Worm (Caenorhabditis elegans): ENCODE results near the gene twk-39.

twk-39 gene

ce11 chrIII:11794389-11794788 lies 1.2 kb upstream of the twk-39 start:
- TF ChIP-seq ceh-16 (tag; optimal IDR thresholded peaks at IDR 0.05) = no peak
- TF ChIP-seq aly-2 (tag; optimal IDR thresholded peaks at IDR 0.05) = no peak
- no peak for TF ChIP-seq nhr-6 (tag; optimal IDR thresholded peaks at IDR 0.05)
- no peak for TF ChIP-seq sma-9 (GFP tag; optimal IDR thresholded peaks at IDR 0.05)
- TF ChIP-seq sma-9 (tag; optimal IDR thresholded peaks at IDR 0.05) = no peak
- TF ChIP-seq sem-4 (tag; optimal IDR thresholded peaks at IDR 0.05) = peak; percentile 30

ce11 chrIII:11806695-11807094 lies 11.1 kb downstream of the twk-39 start, which contains the start of gene C18D11.7:
Gene C18D11.7, minus strand, starts transcription at chrIII:11806795.
- no peak for TF ChIP-seq Y55F3AM.14 (GFP tag; optimal IDR thresholded peaks at IDR 0.05)

- TF ChIP-seq unc-62 (GFP tag; optimal IDR thresholded peaks at IDR 0.05) = no peak
- no peak for TF ChIP-seq ztf-11 (tag; optimal IDR thresholded peaks at IDR 0.05)
- TF ChIP-seq mdl-1 (tag; optimal IDR thresholded peaks at IDR 0.05) = no peak
- TF ChIP-seq blmp-1 (tag; optimal IDR thresholded peaks at IDR 0.05; ENCODE audit: insufficient read depth) = no peak
- TF ChIP-seq nhr-129 (tag; optimal IDR thresholded peaks at IDR 0.05) = no peak
- TF ChIP-seq nhr-6 (tag; optimal IDR thresholded peaks at IDR 0.05) = no peak
- TF ChIP-seq nhr-25 (tag; optimal IDR thresholded peaks at IDR 0.05) = no peak
- TF ChIP-seq crh-2 (tag; optimal IDR thresholded peaks at IDR 0.05) = no peak
- no peak for TF ChIP-seq unc-55 (GFP tag; optimal IDR thresholded peaks at IDR 0.05)
- no peak for TF ChIP-seq mab-5 (tag; optimal IDR thresholded peaks at IDR 0.05)
- no peak for TF ChIP-seq gmeb-1 (tag; optimal IDR thresholded peaks at IDR 0.05)
Measured at ce11 chrIII:11807418-11807817, 11.9 kb downstream of the twk-39 start, which contains the start of gene C18D11.10. Gene C18D11.10, plus strand, starts transcription at chrIII:11807718.

- TF ChIP-seq zag-1 (tag; optimal IDR thresholded peaks at IDR 0.05) (no peak), nhr-6 (tag; optimal IDR thresholded peaks at IDR 0.05) (no peak), sem-4 (tag; optimal IDR thresholded peaks at IDR 0.05) (no peak), snpc-4 (tag; optimal IDR thresholded peaks at IDR 0.05) (no peak), lin-39 (tag; optimal IDR thresholded peaks at IDR 0.05) (no peak), ceh-82 (tag; optimal IDR thresholded peaks at IDR 0.05) (no peak), unc-55 (GFP tag; optimal IDR thresholded peaks at IDR 0.05) (no peak), Y55F3AM.14 (GFP tag; optimal IDR thresholded peaks at IDR 0.05) (no peak), sma-3 (GFP tag; optimal IDR thresholded peaks at IDR 0.05) (no peak), nhr-21 (tag; optimal IDR thresholded peaks at IDR 0.05) (no peak), skn-1 (tag; optimal IDR thresholded peaks at IDR 0.05) (no peak), alr-1 (tag; optimal IDR thresholded peaks at IDR 0.05) (no peak), nhr-129 (tag; optimal IDR thresholded peaks at IDR 0.05) (no peak), sma-9 (GFP tag; optimal IDR thresholded peaks at IDR 0.05) (no peak), sma-9 (tag; optimal IDR thresholded peaks at IDR 0.05) (no peak), unc-62 (GFP tag; optimal IDR thresholded peaks at IDR 0.05) (no peak), nhr-25 (tag; optimal IDR thresholded peaks at IDR 0.05) (no peak), ztf-11 (tag; optimal IDR thresholded peaks at IDR 0.05) (no peak), ZK546.5 (tag; optimal IDR thresholded peaks at IDR 0.05) (no peak), R02D3.7 (tag; optimal IDR thresholded peaks at IDR 0.05) (no peak)
Measured at ce11 chrIII:11808818-11809217, 13.3 kb downstream of the twk-39 start, which contains the start of gene C18D11.9. Gene C18D11.9, plus strand, starts transcription at chrIII:11809118.

ce11 chrIII:11810447-11810846 lies 14.9 kb downstream of the twk-39 start, which contains the start of gene C18D11.6:
Gene C18D11.6, plus strand, starts transcription at chrIII:11810556.
- TF ChIP-seq sem-4 (tag; optimal IDR thresholded peaks at IDR 0.05) (no peak), nhr-21 (tag; optimal IDR thresholded peaks at IDR 0.05) (no peak), ama-1 (optimal IDR thresholded peaks at IDR 0.05) (no peak), nhr-23 (tag; optimal IDR thresholded peaks at IDR 0.05) (no peak), Y55F3AM.14 (GFP tag; optimal IDR thresholded peaks at IDR 0.05) (no peak), fos-1 (tag; optimal IDR thresholded peaks at IDR 0.05) (no peak), mab-5 (tag; optimal IDR thresholded peaks at IDR 0.05) (no peak), dmd-4 (tag; optimal IDR thresholded peaks at IDR 0.05) (no peak), C34F6.9 (tag; optimal IDR thresholded peaks at IDR 0.05) (no peak), lin-13 (GFP tag; optimal IDR thresholded peaks at IDR 0.05) (no peak), crh-2 (tag; optimal IDR thresholded peaks at IDR 0.05) (no peak)

- peak; percentile 5 for TF ChIP-seq sma-9 (GFP tag; optimal IDR thresholded peaks at IDR 0.05)
- no peak for TF ChIP-seq sma-9 (tag; optimal IDR thresholded peaks at IDR 0.05)
- peak; percentile 39 for TF ChIP-seq sma-3 (GFP tag; optimal IDR thresholded peaks at IDR 0.05)
- TF ChIP-seq nhr-25 (tag; optimal IDR thresholded peaks at IDR 0.05) = peak; percentile 56
- no peak for TF ChIP-seq elt-3 (tag; optimal IDR thresholded peaks at IDR 0.05)
- no peak for TF ChIP-seq lin-39 (tag; optimal IDR thresholded peaks at IDR 0.05)
- no peak for TF ChIP-seq sem-4 (tag; optimal IDR thresholded peaks at IDR 0.05)
- TF ChIP-seq lin-13 (GFP tag; optimal IDR thresholded peaks at IDR 0.05) = no peak
- no peak for TF ChIP-seq nhr-6 (tag; optimal IDR thresholded peaks at IDR 0.05)
- no peak for TF ChIP-seq zag-1 (tag; optimal IDR thresholded peaks at IDR 0.05)
- peak; percentile 40 for TF ChIP-seq nhr-129 (tag; optimal IDR thresholded peaks at IDR 0.05)
- TF ChIP-seq fos-1 (tag; optimal IDR thresholded peaks at IDR 0.05) = peak; percentile 6
- TF ChIP-seq peb-1 (tag; optimal IDR thresholded peaks at IDR 0.05) = no peak
- peak in 1 of 2 experiments; percentile 32 for TF ChIP-seq lsy-2 (tag; optimal IDR thresholded peaks at IDR 0.05)
- TF ChIP-seq dmd-4 (tag; optimal IDR thresholded peaks at IDR 0.05) = no peak
- TF ChIP-seq ZK546.5 (tag; optimal IDR thresholded peaks at IDR 0.05) = no peak
- no peak for TF ChIP-seq ceh-82 (tag; optimal IDR thresholded peaks at IDR 0.05)
- no peak for TF ChIP-seq nhr-237 (tag; optimal IDR thresholded peaks at IDR 0.05)
- no peak for TF ChIP-seq nhr-10 (tag; optimal IDR thresholded peaks at IDR 0.05)
- no peak for TF ChIP-seq nhr-77 (tag; optimal IDR thresholded peaks at IDR 0.05)
- no peak for TF ChIP-seq elt-1 (tag; optimal IDR thresholded peaks at IDR 0.05)
- TF ChIP-seq lin-11 (tag; optimal IDR thresholded peaks at IDR 0.05) = no peak
- TF ChIP-seq ztf-4 (tag; optimal IDR thresholded peaks at IDR 0.05) = no peak
Measured at ce11 chrIII:11811839-11812238, 16.3 kb downstream of the twk-39 start.

Measured in whole organism, L2 larva.